Fruit fly (Drosophila melanogaster) whole organism, embryonic: ENCODE data around the gene CG10089.

Experiments
- Abd-B ChIP-seq: fragments of 200-800 bp; sonication (Bioruptor generic); optimal IDR thresholded peaks from 2 replicates; lab custom pipeline; 2018; ENCODE audit warnings: missing biosample characterization, mild to moderate bottlenecking, missing genetic modification characterization, moderate library complexity
- Adf1 ChIP-seq: fragments of 200-800 bp; sonication (Bioruptor generic); IDR thresholded peaks from 2 replicates; pipeline ENCODE4 v1.3.6; 2022; ENCODE audit warnings: missing biosample characterization, missing genetic modification characterization
- CG10147 ChIP-seq: fragments of 200-800 bp; sonication (Bioruptor generic); optimal IDR thresholded peaks from 2 replicates; lab custom pipeline; 2019; ENCODE audit warnings: missing biosample characterization, mild to moderate bottlenecking, missing genetic modification characterization, moderate library complexity
- CG11398 ChIP-seq: fragments of 200-800 bp; sonication (Bioruptor generic); optimal IDR thresholded peaks from 2 replicates; lab custom pipeline; 2016; ENCODE audit warnings: missing biosample characterization, missing genetic modification characterization
- CG11456 ChIP-seq: fragments of 200-800 bp; sonication (Bioruptor generic); IDR thresholded peaks from 3 replicates; pipeline ENCODE4 v1.3.6; 2022; ENCODE audit warnings: missing biosample characterization, missing genetic modification characterization
- CG11695 ChIP-seq: fragments of 200-800 bp; sonication (Bioruptor generic); IDR thresholded peaks from 3 replicates; pipeline ENCODE4 v1.3.6; 2022; ENCODE audit warnings: missing biosample characterization, missing genetic modification characterization
- CG11696 ChIP-seq: fragments of 200-800 bp; sonication (Bioruptor generic); IDR thresholded peaks from 2 replicates; pipeline ENCODE4 v1.3.6; 2022; ENCODE audit warnings: missing biosample characterization, missing genetic modification characterization
- CG12942 ChIP-seq: fragments of 200-800 bp; sonication (Bioruptor generic); optimal IDR thresholded peaks from 3 replicates; lab custom pipeline; 2016; ENCODE audit warnings: missing biosample characterization, missing genetic modification characterization
- CG13624 ChIP-seq: fragments of 200-800 bp; sonication (Bioruptor generic); optimal IDR thresholded peaks from 2 replicates; lab custom pipeline; 2016; ENCODE audit warnings: missing biosample characterization, missing genetic modification characterization
- CG15514 ChIP-seq: fragments of 200-800 bp; sonication (Bioruptor generic); optimal IDR thresholded peaks from 3 replicates; lab custom pipeline; 2017; ENCODE audit warnings: missing biosample characterization, missing genetic modification characterization, mild to moderate bottlenecking, moderate library complexity, missing genetic modification reagents
- CG30403 ChIP-seq: fragments of 200-800 bp; sonication (Bioruptor generic); optimal IDR thresholded peaks from 3 replicates; lab custom pipeline; 2016; ENCODE audit warnings: missing biosample characterization, missing genetic modification characterization
- CG31224 ChIP-seq: fragments of 200-800 bp; sonication (Bioruptor generic); IDR thresholded peaks from 2 replicates; pipeline ENCODE4 v1.3.6; 2022; ENCODE audit warnings: missing biosample characterization, missing genetic modification characterization
- CG4707 ChIP-seq: fragments of 200-800 bp; sonication (Bioruptor generic); optimal IDR thresholded peaks from 2 replicates; lab custom pipeline; 2018; ENCODE audit warnings: missing biosample characterization, mild to moderate bottlenecking, missing genetic modification characterization, moderate library complexity
- CG6765 ChIP-seq: fragments of 200-800 bp; sonication (Bioruptor generic); optimal IDR thresholded peaks from 3 replicates; lab custom pipeline; 2017; ENCODE audit warnings: missing biosample characterization, mild to moderate bottlenecking, missing genetic modification characterization
- CG8478 ChIP-seq: fragments of >200 bp; optimal IDR thresholded peaks from 2 replicates; lab custom pipeline; 2018
- CG9817 ChIP-seq: fragments of 200-800 bp; sonication (Bioruptor generic); optimal IDR thresholded peaks from 2 replicates; lab custom pipeline; 2018; ENCODE audit warnings: missing biosample characterization, mild to moderate bottlenecking, missing genetic modification characterization, moderate library complexity
- CG9876 ChIP-seq: fragments of 200-800 bp; sonication (Bioruptor generic); optimal IDR thresholded peaks from 2 replicates; lab custom pipeline; 2016; ENCODE audit warnings: missing biosample characterization, missing genetic modification characterization
- CoRest ChIP-seq: fragments of 200-800 bp; sonication (Bioruptor generic); optimal IDR thresholded peaks from 3 replicates; lab custom pipeline; 2018; ENCODE audit warnings: missing biosample characterization, mild to moderate bottlenecking, missing genetic modification characterization, moderate library complexity
- D ChIP-seq, 2 experiments: fragments of 200-800 bp in 1 of 2; fragments of >200 bp in 1 of 2; sonication (Bioruptor generic) in 1 of 2; optimal IDR thresholded peaks; 2 replicates in 1 of 2; 3 replicates in 1 of 2; lab custom pipeline; 2017; ENCODE audit warnings: mild to moderate bottlenecking in 1 of 2, missing biosample characterization in 1 of 2, missing genetic modification characterization in 1 of 2, missing genetic modification reagents in 1 of 2
- Doc3 ChIP-seq: fragments of 200-800 bp; sonication (Bioruptor generic); IDR thresholded peaks from 3 replicates; pipeline ENCODE4 v1.3.6; 2022; ENCODE audit warnings: missing biosample characterization, missing genetic modification characterization; ENCODE audit not compliant: partially characterized antibody
- Gsc ChIP-seq: fragments of 200-800 bp; sonication (Bioruptor generic); IDR thresholded peaks from 2 replicates; pipeline ENCODE4 v1.3.6; 2022; ENCODE audit warnings: missing biosample characterization, missing genetic modification characterization
- Hmr ChIP-seq: fragments of 200-800 bp; sonication (Bioruptor generic); optimal IDR thresholded peaks from 3 replicates; lab custom pipeline; 2017; ENCODE audit warnings: mild to moderate bottlenecking, missing biosample characterization, missing genetic modification reagents, missing genetic modification characterization
- Kr ChIP-seq: fragments of 200-800 bp; sonication (Bioruptor generic); optimal IDR thresholded peaks from 2 replicates; lab custom pipeline; 2017; ENCODE audit warnings: missing biosample characterization, mild to moderate bottlenecking, missing genetic modification characterization
- Lim3 ChIP-seq: fragments of 200-800 bp; sonication (Bioruptor generic); IDR thresholded peaks from 2 replicates; pipeline ENCODE4 v1.3.6; 2022; ENCODE audit warnings: missing biosample characterization, missing genetic modification characterization
- MTF-1 ChIP-seq: fragments of 200-800 bp; sonication (Bioruptor generic); optimal IDR thresholded peaks from 2 replicates; lab custom pipeline; 2018; ENCODE audit warnings: missing biosample characterization, mild to moderate bottlenecking, missing genetic modification characterization, borderline replicate concordance
- Meics ChIP-seq: fragments of 200-800 bp; sonication (Bioruptor generic); optimal IDR thresholded peaks from 2 replicates; lab custom pipeline; 2017; ENCODE audit warnings: missing biosample characterization, mild to moderate bottlenecking, missing genetic modification characterization
- Nf-YA ChIP-seq: fragments of 200-800 bp; sonication (Bioruptor generic); IDR thresholded peaks from 2 replicates; pipeline ENCODE4 v1.3.6; 2022; ENCODE audit warnings: missing biosample characterization, missing genetic modification characterization
- Ptx1 ChIP-seq: fragments of 200-800 bp; sonication (Bioruptor generic); IDR thresholded peaks from 2 replicates; pipeline ENCODE4 v1.3.6; 2022; ENCODE audit warnings: missing biosample characterization, missing genetic modification characterization
- Scr ChIP-seq: fragments of 200-800 bp; sonication (Bioruptor generic); IDR thresholded peaks from 2 replicates; pipeline ENCODE4 v1.3.6; 2022; ENCODE audit warnings: missing biosample characterization, missing genetic modification characterization; ENCODE audit not compliant: partially characterized antibody
- Six4 ChIP-seq: fragments of 200-800 bp; sonication (Bioruptor generic); optimal IDR thresholded peaks from 2 replicates; lab custom pipeline; 2016; ENCODE audit warnings: missing biosample characterization, missing genetic modification characterization
- Sox100B ChIP-seq: fragments of 200-800 bp; sonication (Bioruptor generic); optimal IDR thresholded peaks from 3 replicates; lab custom pipeline; 2018; ENCODE audit warnings: missing biosample characterization, mild to moderate bottlenecking, missing genetic modification characterization
- Spps ChIP-seq: fragments of 200-800 bp; sonication (Bioruptor generic); optimal IDR thresholded peaks from 2 replicates; lab custom pipeline; 2018; ENCODE audit warnings: missing biosample characterization, mild to moderate bottlenecking, missing genetic modification characterization
- YL-1 ChIP-seq: fragments of 200-800 bp; sonication (Bioruptor generic); optimal IDR thresholded peaks from 3 replicates; lab custom pipeline; 2017; ENCODE audit warnings: missing biosample characterization, mild to moderate bottlenecking, missing genetic modification characterization
- aop ChIP-seq: fragments of 200-800 bp; sonication (Bioruptor generic); IDR thresholded peaks from 2 replicates; pipeline ENCODE4 v1.3.6; 2022; ENCODE audit warnings: missing biosample characterization, missing genetic modification characterization
- ato ChIP-seq: fragments of 200-800 bp; sonication (Bioruptor generic); IDR thresholded peaks from 2 replicates; pipeline ENCODE4 v1.3.6; 2022; ENCODE audit warnings: missing biosample characterization, missing genetic modification characterization; ENCODE audit not compliant: partially characterized antibody
- bowl ChIP-seq: fragments of 200-800 bp; sonication (Bioruptor generic); IDR thresholded peaks from 2 replicates; pipeline ENCODE4 v1.3.6; 2022; ENCODE audit warnings: missing biosample characterization, missing genetic modification characterization
- crc ChIP-seq: fragments of 200-800 bp; sonication (Bioruptor generic); optimal IDR thresholded peaks from 2 replicates; lab custom pipeline; 2016; ENCODE audit warnings: missing biosample characterization, missing genetic modification characterization
- en ChIP-seq: fragments of 200-800 bp; sonication (Bioruptor generic); optimal IDR thresholded peaks from 2 replicates; lab custom pipeline; 2016; ENCODE audit warnings: missing biosample characterization, missing genetic modification characterization
- gem ChIP-seq: fragments of 200-800 bp; sonication (Bioruptor generic); optimal IDR thresholded peaks from 2 replicates; lab custom pipeline; 2019; ENCODE audit warnings: missing biosample characterization, mild to moderate bottlenecking, missing genetic modification characterization, moderate library complexity
- her ChIP-seq: fragments of 200-800 bp; sonication (Bioruptor generic); optimal IDR thresholded peaks from 2 replicates; lab custom pipeline; 2016; ENCODE audit warnings: missing biosample characterization, missing genetic modification characterization
- mirr ChIP-seq: fragments of 200-800 bp; sonication (Bioruptor generic); optimal IDR thresholded peaks from 3 replicates; lab custom pipeline; 2018; ENCODE audit warnings: missing biosample characterization, mild to moderate bottlenecking, missing genetic modification characterization
- mld ChIP-seq: fragments of 200-800 bp; sonication (Bioruptor generic); IDR thresholded peaks from 3 replicates; pipeline ENCODE4 v1.3.6; 2022; ENCODE audit warnings: missing biosample characterization, missing genetic modification characterization; ENCODE audit not compliant: partially characterized antibody
- sd ChIP-seq: fragments of 200-800 bp; sonication (Bioruptor generic); optimal IDR thresholded peaks from 3 replicates; lab custom pipeline; 2018; ENCODE audit warnings: missing biosample characterization, mild to moderate bottlenecking, missing genetic modification characterization, moderate library complexity
- slou ChIP-seq: fragments of 200-800 bp; sonication (Bioruptor generic); optimal IDR thresholded peaks from 3 replicates; lab custom pipeline; 2016; ENCODE audit warnings: missing biosample characterization, missing genetic modification characterization
- sr ChIP-seq: fragments of 200-800 bp; sonication (Bioruptor generic); IDR thresholded peaks from 3 replicates; pipeline ENCODE4 v1.3.6; 2022; ENCODE audit warnings: missing biosample characterization, missing genetic modification characterization
- tgo ChIP-seq: fragments of 200-800 bp; sonication (Bioruptor generic); IDR thresholded peaks from 3 replicates; pipeline ENCODE4 v1.3.6; 2022; ENCODE audit warnings: missing biosample characterization, missing genetic modification characterization
- trem ChIP-seq: fragments of 200-800 bp; optimal IDR thresholded peaks from 3 replicates; lab custom pipeline; 2019; ENCODE audit warnings: missing biosample characterization, mild to moderate bottlenecking, missing genetic modification characterization, moderate library complexity
- trh ChIP-seq: fragments of 200-800 bp; sonication (Bioruptor generic); optimal IDR thresholded peaks from 2 replicates; lab custom pipeline; 2016; ENCODE audit warnings: missing biosample characterization, missing genetic modification characterization
- unpg ChIP-seq: fragments of 200-800 bp; sonication (Bioruptor generic); optimal IDR thresholded peaks from 3 replicates; lab custom pipeline; 2018; ENCODE audit warnings: missing biosample characterization, mild to moderate bottlenecking, missing genetic modification characterization, moderate library complexity
- wdn ChIP-seq: fragments of 200-800 bp; sonication (Bioruptor generic); IDR thresholded peaks from 2 replicates; pipeline ENCODE4 v1.3.6; 2022; ENCODE audit warnings: missing biosample characterization, missing genetic modification characterization
- zen ChIP-seq: fragments of 200-800 bp; sonication (Bioruptor generic); optimal IDR thresholded peaks from 3 replicates; lab custom pipeline; 2018; ENCODE audit warnings: missing biosample characterization, mild to moderate bottlenecking, missing genetic modification characterization, moderate library complexity

The CG10089 gene

dm6 chr3L:13476070-13476469 lies 1.5 kb upstream of the CG10089 start (continued):
- TF ChIP-seq MTF-1 (no peak), Lim3 (GFP tag; lab: Robert Waterston, UW) (no peak), CG11695 (GFP tag; lab: Robert Waterston, UW) (0 out of 3 replicates have a peak, but pooled peaks have one; percentile 9), CG31224 (GFP tag; lab: Robert Waterston, UW) (no peak), sd (no peak), CG13624 (GFP tag; lab: Kevin White, UChicago) (no peak), Scr (no peak), CG11398 (GFP tag; lab: Kevin White, UChicago) (no peak), trh (GFP tag; lab: Kevin White, UChicago) (no peak), Doc3 (GFP tag; lab: Robert Waterston, UW) (no peak), CG6765 (GFP tag; lab: Kevin White, UChicago) (no peak), D (optimal IDR thresholded peaks at IDR 0.05; lab: Kevin White, UChicago) (no peak), D (GFP tag; optimal IDR thresholded peaks at IDR 0.05; lab: Kevin White, UChicago) (no peak), slou (GFP tag; lab: Kevin White, UChicago) (no peak), CG8478 (lab: Kevin White, UChicago) (no peak), Meics (GFP tag; lab: Kevin White, UChicago) (no peak), CG11696 (GFP tag; lab: Robert Waterston, UW) (peak; percentile 69), ato (GFP tag; lab: Robert Waterston, UW) (no peak), Six4 (GFP tag; lab: Kevin White, UChicago) (no peak), en (GFP tag; lab: Kevin White, UChicago) (no peak), her (no peak), trem (tag; lab: Kevin White, UChicago) (no peak), YL-1 (GFP tag; lab: Kevin White, UChicago) (no peak), Sox100B (GFP tag; lab: Kevin White, UChicago) (peak; percentile 27), sr (GFP tag; lab: Robert Waterston, UW) (0 out of 3 replicates have a peak, but pooled peaks have one; percentile 47), CG4707 (GFP tag; lab: Kevin White, UChicago) (no peak), tgo (GFP tag; lab: Robert Waterston, UW) (peak; percentile 27; the same call in 1 of the 3 replicates), Hmr (no peak), Ptx1 (peak; percentile 34; the same call in 1 of the 2 replicates), Abd-B (no peak), wdn (GFP tag; lab: Robert Waterston, UW) (no peak), CG10147 (GFP tag; lab: Kevin White, UChicago) (peak; percentile 11), unpg (no peak), Spps (tag; lab: Kevin White, UChicago) (no peak), mld (GFP tag; lab: Robert Waterston, UW) (no peak), crc (GFP tag; lab: Kevin White, UChicago) (no peak), gem (tag; lab: Kevin White, UChicago) (no peak), Nf-YA (GFP tag; lab: Robert Waterston, UW) (no peak), zen (tag; lab: Kevin White, UChicago) (no peak), CG11456 (no peak), Kr (GFP tag; lab: Kevin White, UChicago) (no peak), bowl (GFP tag; lab: Robert Waterston, UW) (no peak), CG30403 (no peak), aop (GFP tag; lab: Robert Waterston, UW) (no peak), CG9876 (GFP tag; lab: Kevin White, UChicago) (no peak), CoRest (tag; lab: Kevin White, UChicago) (no peak), Gsc (no peak), CG9817 (tag; lab: Kevin White, UChicago) (no peak), CG15514 (GFP tag; lab: Kevin White, UChicago) (no peak), mirr (GFP tag; lab: Kevin White, UChicago) (no peak), Adf1 (GFP tag; lab: Robert Waterston, UW) (no peak), CG12942 (no peak)
